Fruit fly (Drosophila melanogaster): ENCODE results near the gene CG3632.

DNA sequence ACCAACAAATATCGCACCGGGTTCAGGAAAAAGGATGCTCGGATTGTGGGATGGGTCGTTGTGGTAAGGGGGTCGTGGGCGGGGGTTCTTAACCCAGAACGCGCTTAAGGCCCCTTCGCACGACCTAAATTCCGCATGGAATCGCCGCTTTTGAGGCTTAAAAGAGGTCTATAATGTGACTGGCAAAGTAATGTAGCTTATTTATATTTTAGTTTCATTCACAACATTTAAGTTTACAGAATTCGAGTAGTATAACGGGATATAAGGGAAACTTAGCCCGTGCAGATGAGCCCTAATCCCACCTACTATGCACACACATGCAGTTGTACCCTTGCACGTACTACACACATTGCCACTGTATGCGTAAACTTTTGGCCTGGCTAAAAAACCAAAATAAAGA lies 17.7 kb upstream of the CG3632 start:
- TF ChIP-seq Blimp-1 (GFP tag; optimal IDR thresholded peaks at IDR 0.05) = peak; percentile 70
- TF ChIP-seq CG6854 (GFP tag; optimal IDR thresholded peaks at IDR 0.05) = peak; percentile 88
- peak; percentile 83 for TF ChIP-seq spab (GFP tag; optimal IDR thresholded peaks at IDR 0.05)
- peak; percentile 49 for TF ChIP-seq Hr4 (GFP tag; optimal IDR thresholded peaks at IDR 0.05)

Data from whole organism, prepupa.